Worm (Caenorhabditis elegans) whole organism, L2 larva: ENCODE measurements around the gene ZK84.5.

Source experiments
- R02D3.7 ChIP-seq: fragments of 150-350 bp; optimal IDR thresholded peaks from 2 replicates; lab custom pipeline; 2014; ENCODE audit warnings: missing biosample characterization, missing genetic modification characterization
- aly-2 ChIP-seq: fragments of 150-350 bp; optimal IDR thresholded peaks from 2 replicates; lab custom pipeline; 2014; ENCODE audit warnings: missing biosample characterization, missing genetic modification characterization
- fos-1 ChIP-seq: fragments of 150-350 bp; optimal IDR thresholded peaks from 2 replicates; lab custom pipeline; 2014; ENCODE audit warnings: missing biosample characterization, missing genetic modification characterization
- lin-11 ChIP-seq: fragments of 150-350 bp; sonication (generic microtip); optimal IDR thresholded peaks from 2 replicates; lab custom pipeline; 2014; ENCODE audit warnings: missing biosample characterization, missing genetic modification characterization, inconsistent platforms, mixed read lengths
- lin-39 ChIP-seq: fragments of 150-350 bp; optimal IDR thresholded peaks from 2 replicates; lab custom pipeline; 2014; ENCODE audit warnings: missing biosample characterization, missing genetic modification reagents, missing genetic modification characterization
- nhr-23 ChIP-seq: fragments of 150-350 bp; optimal IDR thresholded peaks from 2 replicates; lab custom pipeline; 2014; ENCODE audit warnings: missing biosample characterization, missing genetic modification reagents, missing genetic modification characterization
- nhr-77 ChIP-seq: fragments of 150-350 bp; optimal IDR thresholded peaks from 2 replicates; lab custom pipeline; 2014; ENCODE audit warnings: missing biosample characterization, missing genetic modification characterization
- sem-4 ChIP-seq: fragments of 150-350 bp; optimal IDR thresholded peaks from 2 replicates; lab custom pipeline; 2014; ENCODE audit warnings: missing biosample characterization, missing genetic modification reagents, missing genetic modification characterization
- sma-3 ChIP-seq: sonication (generic microtip); optimal IDR thresholded peaks from 2 replicates; lab custom pipeline; 2016; ENCODE audit warnings: missing genetic modification reagents, missing genetic modification characterization, missing compliant biosample characterization
- snpc-4 ChIP-seq: fragments of 150-350 bp; optimal IDR thresholded peaks from 2 replicates; lab custom pipeline; 2014; ENCODE audit warnings: missing biosample characterization, missing genetic modification characterization
- ztf-4 ChIP-seq: fragments of 150-350 bp; optimal IDR thresholded peaks from 2 replicates; lab custom pipeline; 2014; ENCODE audit warnings: missing biosample characterization, missing genetic modification characterization

DNA sequence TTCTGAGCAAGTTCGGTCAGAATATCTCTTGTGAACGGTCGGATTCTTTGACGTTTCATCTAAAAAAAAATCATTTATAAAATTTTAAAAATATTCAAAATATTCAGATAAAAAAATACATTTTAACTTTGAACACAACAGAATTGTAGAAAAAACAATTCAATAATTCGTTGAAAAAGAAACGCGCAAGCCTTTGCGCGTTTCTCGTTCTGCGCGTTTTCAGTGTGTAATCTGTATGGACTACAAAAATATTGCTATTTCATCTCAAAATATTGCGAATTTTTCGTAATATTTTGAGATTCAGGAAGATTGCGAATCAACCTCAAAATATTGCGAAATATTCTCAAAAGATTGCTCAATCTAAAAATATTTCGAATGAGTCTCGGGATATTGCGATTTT lies 39.6 kb upstream of the ZK84.5 start, which contains the start of gene R12C12.7:
- TF ChIP-seq lin-39 (tag; lab: Kevin White, UChicago): no peak
- no peak for TF ChIP-seq nhr-23 (tag; lab: Kevin White, UChicago)
- no peak for TF ChIP-seq snpc-4 (tag; lab: Kevin White, UChicago)
- no peak for TF ChIP-seq nhr-77 (tag; lab: Kevin White, UChicago)
- no peak for TF ChIP-seq aly-2 (tag; lab: Kevin White, UChicago)
- no peak for TF ChIP-seq lin-11
- no peak for TF ChIP-seq ztf-4 (tag; lab: Kevin White, UChicago)
- no peak for TF ChIP-seq fos-1 (tag; lab: Kevin White, UChicago)
- TF ChIP-seq sem-4 (tag; lab: Kevin White, UChicago): no peak
- TF ChIP-seq sma-3 (GFP tag; lab: Kevin White, UChicago): no peak
- TF ChIP-seq R02D3.7 (tag; lab: Kevin White, UChicago): no peak
